Worm (Caenorhabditis elegans) whole organism, late embryonic: ENCODE measurements around the gene tftc-3.

Experiments used
- ceh-24 ChIP-seq: sonication (generic microtip); optimal IDR thresholded peaks from 2 replicates; lab custom pipeline; 2016; ENCODE audit warnings: mild to moderate bottlenecking, missing genetic modification characterization, missing compliant biosample characterization
- pha-2 ChIP-seq: sonication (generic microtip); optimal IDR thresholded peaks from 2 replicates; lab custom pipeline; 2017; ENCODE audit warnings: mild to moderate bottlenecking, missing genetic modification characterization, missing compliant biosample characterization

- TF ChIP-seq pha-2 (tag; lab: Kevin White, UChicago) = no peak
- TF ChIP-seq ceh-24 (tag; lab: Kevin White, UChicago) = no peak
Observed at ce11 chrV:10252682-10253081, 42.5 kb upstream of the tftc-3 start.
